Worm (Caenorhabditis elegans) whole organism, young adult: ENCODE results near the gene col-165.
"Not testable (repeated sequence)": the region's sequence is repeated elsewhere in the genome, so short reads cannot be mapped to it uniquely, and the experiment has no call there.

Experiments used
- B0035.1 ChIP-seq: sonication (generic microtip); optimal IDR thresholded peaks from 2 replicates; lab custom pipeline; 2016; ENCODE audit warnings: missing genetic modification characterization, mild to moderate bottlenecking, missing compliant biosample characterization, missing genotype, missing genetic modification reagents
- C17E4.6 ChIP-seq: fragments of 200-800 bp; sonication (Bioruptor generic); IDR thresholded peaks from 2 replicates; pipeline ENCODE4 v1.3.6; 2022; ENCODE audit warnings: missing genetic modification reagents, missing genetic modification characterization, missing compliant biosample characterization
- F22D6.2 ChIP-seq: sonication (generic microtip); optimal IDR thresholded peaks from 2 replicates; lab custom pipeline; 2016; ENCODE audit warnings: mild to moderate bottlenecking, missing genetic modification characterization, missing compliant biosample characterization
- F57A8.1 ChIP-seq: fragments of 200-800 bp; sonication (Bioruptor generic); optimal IDR thresholded peaks from 2 replicates; lab custom pipeline; 2018; ENCODE audit warnings: mild to moderate bottlenecking, missing genetic modification characterization, moderate library complexity, missing compliant biosample characterization
- T07F8.4 ChIP-seq: sonication (generic microtip); optimal IDR thresholded peaks from 2 replicates; lab custom pipeline; 2016; ENCODE audit warnings: mild to moderate bottlenecking, missing genetic modification characterization, moderate library complexity, missing compliant biosample characterization
- Y53F4B.3 ChIP-seq: fragments of 200-800 bp; sonication (Bioruptor generic); IDR thresholded peaks from 2 replicates; pipeline ENCODE4 v1.3.6; 2022; ENCODE audit warnings: missing genetic modification reagents, missing genetic modification characterization, missing compliant biosample characterization
- Y67H2A.10 ChIP-seq: fragments of 200-800 bp; sonication (Bioruptor generic); conservative IDR thresholded peaks from 2 replicates; pipeline ENCODE4 v1.3.6; 2022; ENCODE audit warnings: missing genetic modification reagents, missing genetic modification characterization, missing compliant biosample characterization
- ama-1 ChIP-seq, 3 experiments: fragments of 150-350 bp in 1 of 3; sonication (generic microtip) in 2 of 3; optimal IDR thresholded peaks; 2 replicates each; lab custom pipeline; 2014 to 2018; ENCODE audit warnings: missing biosample characterization in 2 of 3, missing genetic modification characterization in 2 of 3, missing genetic modification reagents in 2 of 3
- aptf-2 ChIP-seq: fragments of 200-800 bp; sonication (Bioruptor generic); conservative IDR thresholded peaks from 2 replicates; pipeline ENCODE4 v1.3.6; 2022; ENCODE audit warnings: missing genetic modification reagents, missing genetic modification characterization, missing compliant biosample characterization
- aptf-3 ChIP-seq: fragments of 200-800 bp; sonication (Bioruptor generic); IDR thresholded peaks from 2 replicates; pipeline ENCODE4 v1.3.6; 2022; ENCODE audit warnings: missing genetic modification characterization, missing compliant biosample characterization
- bed-1 ChIP-seq: fragments of 200-800 bp; sonication (Bioruptor generic); IDR thresholded peaks from 2 replicates; pipeline ENCODE4 v1.3.6; 2022; ENCODE audit warnings: missing genetic modification reagents, missing genetic modification characterization, missing compliant biosample characterization
- bed-2 ChIP-seq: fragments of 200-800 bp; sonication (Bioruptor generic); IDR thresholded peaks from 2 replicates; pipeline ENCODE4 v1.3.6; 2022; ENCODE audit warnings: missing genetic modification reagents, missing genetic modification characterization, missing compliant biosample characterization
- ceh-58 ChIP-seq: fragments of 200-800 bp; sonication (Bioruptor generic); IDR thresholded peaks from 2 replicates; pipeline ENCODE4 v1.3.6; 2022; ENCODE audit warnings: missing genetic modification characterization, missing compliant biosample characterization
- chd-7 ChIP-seq: sonication (generic microtip); optimal IDR thresholded peaks from 2 replicates; lab custom pipeline; 2016; ENCODE audit warnings: mild to moderate bottlenecking, missing genetic modification characterization, moderate library complexity, missing compliant biosample characterization
- egl-44 ChIP-seq: fragments of 200-800 bp; sonication (Bioruptor generic); IDR thresholded peaks from 2 replicates; pipeline ENCODE4 v1.3.6; 2022; ENCODE audit warnings: missing genetic modification reagents, missing genetic modification characterization, missing compliant biosample characterization
- egrh-3 ChIP-seq: fragments of 200-800 bp; sonication (Bioruptor generic); IDR thresholded peaks from 2 replicates; pipeline ENCODE4 v1.3.6; 2022; ENCODE audit warnings: missing genetic modification reagents, missing genetic modification characterization, missing compliant biosample characterization
- him-1 ChIP-seq: sonication (generic microtip); optimal IDR thresholded peaks from 2 replicates; lab custom pipeline; 2016; ENCODE audit warnings: missing genotype, missing genetic modification reagents, missing genetic modification characterization, missing compliant biosample characterization
- hlh-26 ChIP-seq: fragments of 200-800 bp; sonication (Bioruptor generic); conservative IDR thresholded peaks from 2 replicates; pipeline ENCODE4 v1.3.6; 2022; ENCODE audit warnings: missing genetic modification reagents, missing genetic modification characterization, missing compliant biosample characterization
- hsf-1 ChIP-seq: fragments of 200-800 bp; sonication (Bioruptor generic); IDR thresholded peaks from 2 replicates; pipeline ENCODE4 v1.3.6; 2022; ENCODE audit warnings: missing genetic modification reagents, missing genetic modification characterization, missing compliant biosample characterization
- lag-1 ChIP-seq: fragments of 200-800 bp; sonication (Bioruptor generic); IDR thresholded peaks from 2 replicates; pipeline ENCODE4 v1.3.6; 2022; ENCODE audit warnings: missing genetic modification reagents, missing genetic modification characterization, missing compliant biosample characterization
- let-526 ChIP-seq: fragments of 200-800 bp; sonication (Bioruptor generic); IDR thresholded peaks from 2 replicates; pipeline ENCODE4 v1.3.6; 2022; ENCODE audit warnings: missing genetic modification reagents, missing genetic modification characterization, missing compliant biosample characterization
- lin-26 ChIP-seq: fragments of 200-800 bp; sonication (Bioruptor generic); IDR thresholded peaks from 2 replicates; pipeline ENCODE4 v1.3.6; 2022; ENCODE audit warnings: missing genetic modification reagents, missing genetic modification characterization, missing compliant biosample characterization
- lir-1 ChIP-seq: fragments of 200-800 bp; sonication (Bioruptor generic); conservative IDR thresholded peaks from 2 replicates; pipeline ENCODE4 v1.3.6; 2022; ENCODE audit warnings: missing genetic modification reagents, missing genetic modification characterization, missing compliant biosample characterization
- mcd-1 ChIP-seq: fragments of 200-800 bp; sonication (Bioruptor generic); IDR thresholded peaks from 2 replicates; pipeline ENCODE4 v1.3.6; 2022; ENCODE audit warnings: missing genetic modification reagents, missing genetic modification characterization, missing compliant biosample characterization
- nhr-27 ChIP-seq: fragments of 200-800 bp; sonication (Bioruptor generic); optimal IDR thresholded peaks from 2 replicates; lab custom pipeline; 2018; ENCODE audit warnings: mild to moderate bottlenecking, missing genetic modification characterization, moderate library complexity, missing compliant biosample characterization
- rcor-1 ChIP-seq: fragments of 200-800 bp; sonication (Bioruptor generic); IDR thresholded peaks from 2 replicates; pipeline ENCODE4 v1.3.6; 2022; ENCODE audit warnings: missing genetic modification reagents, missing genetic modification characterization, missing compliant biosample characterization
- repo-1 ChIP-seq: sonication (generic microtip); optimal IDR thresholded peaks from 2 replicates; lab custom pipeline; 2017; ENCODE audit warnings: mild to moderate bottlenecking, missing genetic modification characterization, missing compliant biosample characterization
- sptf-2 ChIP-seq: fragments of 200-800 bp; sonication (Bioruptor generic); optimal IDR thresholded peaks from 2 replicates; lab custom pipeline; 2018; ENCODE audit warnings: mild to moderate bottlenecking, missing genetic modification characterization, missing compliant biosample characterization
- unc-62 ChIP-seq: fragments of 150-350 bp; optimal IDR thresholded peaks from 2 replicates; lab custom pipeline; 2014; ENCODE audit warnings: missing biosample characterization, missing genetic modification reagents, missing genetic modification characterization
- xnd-1 ChIP-seq: sonication (generic microtip); optimal IDR thresholded peaks from 2 replicates; lab custom pipeline; 2016; ENCODE audit warnings: missing genotype, missing genetic modification reagents, missing genetic modification characterization, missing compliant biosample characterization
- zim-3 ChIP-seq: sonication (generic microtip); optimal IDR thresholded peaks from 2 replicates; lab custom pipeline; 2017; ENCODE audit warnings: mild to moderate bottlenecking, missing genetic modification characterization, moderate library complexity, missing compliant biosample characterization
- ztf-26 ChIP-seq: sonication (generic microtip); optimal IDR thresholded peaks from 2 replicates; lab custom pipeline; 2017; ENCODE audit warnings: missing genetic modification characterization, missing compliant biosample characterization
- ztf-28 ChIP-seq: fragments of 200-800 bp; sonication (Bioruptor generic); IDR thresholded peaks from 2 replicates; pipeline ENCODE4 v1.3.6; 2022; ENCODE audit warnings: missing genetic modification reagents, missing genetic modification characterization, missing compliant biosample characterization
- ztf-6 ChIP-seq: fragments of 200-800 bp; sonication (Bioruptor generic); IDR thresholded peaks from 2 replicates; pipeline ENCODE4 v1.3.6; 2022; ENCODE audit warnings: missing genetic modification reagents, missing genetic modification characterization, missing compliant biosample characterization

Gene col-165

DNA sequence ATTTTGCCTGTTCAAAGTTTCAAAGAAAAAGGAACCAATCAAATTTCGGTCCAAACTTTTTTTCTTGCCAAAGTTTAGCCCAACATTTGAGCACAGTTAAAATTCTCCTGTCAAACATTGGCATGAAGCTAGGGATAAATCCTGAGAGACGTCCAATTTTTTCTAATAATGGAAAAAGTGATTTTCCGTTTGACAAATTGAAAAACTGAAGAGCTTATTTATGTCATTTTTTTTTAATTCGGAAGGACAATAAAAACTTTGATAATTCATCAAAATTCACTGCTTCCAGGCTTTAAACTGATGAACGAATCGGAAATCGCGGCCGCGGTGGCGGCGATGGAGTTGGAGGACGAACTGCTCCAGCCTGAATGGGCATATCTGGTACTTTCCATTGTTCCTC, 32.9 kb upstream of the col-165 start, which contains the start of gene dop-6:
dop-6 (plus strand) TSS at position 301 of the 400 bp plus-strand sequence.
- no peak for TF ChIP-seq C17E4.6 (GFP tag; lab: Robert Waterston, UW)
- TF ChIP-seq xnd-1 (tag; lab: Kevin White, UChicago) = no peak
- TF ChIP-seq egrh-3 (GFP tag; lab: Robert Waterston, UW) = no peak
- TF ChIP-seq rcor-1 (GFP tag; lab: Robert Waterston, UW) = no peak
- no peak for TF ChIP-seq B0035.1 (tag; lab: Kevin White, UChicago)
- TF ChIP-seq bed-2 (GFP tag; lab: Robert Waterston, UW) = no peak
- TF ChIP-seq mcd-1 (GFP tag; lab: Robert Waterston, UW) = no peak
- TF ChIP-seq ztf-26 = no peak
- no peak for TF ChIP-seq Y53F4B.3 (GFP tag; lab: Robert Waterston, UW)
- TF ChIP-seq nhr-27 (tag; lab: Kevin White, UChicago) = no peak
- no peak for TF ChIP-seq let-526
- no peak for TF ChIP-seq aptf-2 (GFP tag; lab: Robert Waterston, UW)
- no peak for TF ChIP-seq hlh-26
- TF ChIP-seq lir-1 (GFP tag; lab: Robert Waterston, UW) = no peak
- TF ChIP-seq ama-1 (optimal IDR thresholded peaks at IDR 0.05; lab: Kevin White, UChicago) = no peak
- TF ChIP-seq ama-1 (GFP tag; optimal IDR thresholded peaks at IDR 0.05; lab: Kevin White, UChicago) = no peak
- no peak for TF ChIP-seq sptf-2 (GFP tag; lab: Kevin White, UChicago)
- TF ChIP-seq zim-3 (tag; lab: Kevin White, UChicago) = no peak

- TF ChIP-seq unc-62 (GFP tag; lab: Kevin White, UChicago) = no peak
- no peak for TF ChIP-seq lag-1 (GFP tag; lab: Robert Waterston, UW)
- no peak for TF ChIP-seq repo-1
- no peak for TF ChIP-seq ztf-28 (GFP tag; lab: Robert Waterston, UW)
Measured at ce11 chrX:4322847-4323455, 30.5 kb upstream of the col-165 start.

- TF ChIP-seq aptf-3 (no peak), lag-1 (GFP tag; lab: Robert Waterston, UW) (no peak), ceh-58 (GFP tag; lab: Robert Waterston, UW) (no peak), T07F8.4 (no peak), F57A8.1 (GFP tag; lab: Kevin White, UChicago) (no peak), bed-1 (no peak), him-1 (tag; lab: Kevin White, UChicago) (no peak), lin-26 (GFP tag; lab: Robert Waterston, UW) (no peak), chd-7 (no peak), Y67H2A.10 (no peak), egl-44 (GFP tag; lab: Robert Waterston, UW) (no peak)
Measured at ce11 chrX:4328816-4329215, 24.6 kb upstream of the col-165 start, which contains the start of gene C24A8.5. Gene C24A8.5 (minus strand): TSS chrX:4328916.

- not testable (repeated sequence) for TF ChIP-seq F22D6.2 (tag; lab: Kevin White, UChicago); zim-3 (tag; lab: Kevin White, UChicago); aptf-3
- TF ChIP-seq, all 124 proteins: peak for 0; not testable (repeated sequence) for 124
Measured at ce11 chrX:4332305-4332704, 21.1 kb upstream of the col-165 start, which contains the start of gene C24A8.6. Gene C24A8.6 (minus strand): TSS chrX:4332405.

ce11 chrX:4335950-4336349, 17.5 kb upstream of the col-165 start, which contains the start of gene cst-2:
Gene cst-2 (minus strand): TSS chrX:4336050.
- not testable (repeated sequence) for TF ChIP-seq ztf-6; bed-1; hsf-1 (GFP tag; lab: Robert Waterston, UW)
